Fruit fly (Drosophila melanogaster): ENCODE data around the gene Ilp8.

Ilp8 gene

dm6 chr3L:17009715-17010491 lies 22.0 kb downstream of the Ilp8 start (continued):
- TF ChIP-seq pros (GFP tag; optimal IDR thresholded peaks at IDR 0.05) = peak; percentile 58
- TF ChIP-seq jumu (GFP tag; optimal IDR thresholded peaks at IDR 0.05) = no peak
- no peak for TF ChIP-seq Gug (GFP tag; IDR thresholded peaks at IDR 0.05)
- no peak for TF ChIP-seq Gsc (GFP tag; IDR thresholded peaks at IDR 0.05)
- TF ChIP-seq CG7839 (tag; optimal IDR thresholded peaks at IDR 0.05) = peak; percentile 60
- no peak for TF ChIP-seq CG8765 (GFP tag; IDR thresholded peaks at IDR 0.05)
- peak; percentile 31 for TF ChIP-seq zfh2 (GFP tag; optimal IDR thresholded peaks at IDR 0.05)
- no peak for TF ChIP-seq CG17612 (GFP tag; IDR thresholded peaks at IDR 0.05)
- TF ChIP-seq CG31441 (GFP tag; IDR thresholded peaks at IDR 0.05) = no peak
- TF ChIP-seq CG4820 (GFP tag; optimal IDR thresholded peaks at IDR 0.05) = peak; percentile 12
- no peak for TF ChIP-seq stwl (tag; optimal IDR thresholded peaks at IDR 0.05)
- TF ChIP-seq fu2 (GFP tag; optimal IDR thresholded peaks at IDR 0.05) = peak; percentile 13
- peak; percentile 0 for TF ChIP-seq maf-S (GFP tag; optimal IDR thresholded peaks at IDR 0.05)
- peak; percentile 14; the same call in 1 of the 2 replicates for TF ChIP-seq CG14014 (GFP tag; IDR thresholded peaks at IDR 0.05)
- TF ChIP-seq CG6813 (GFP tag; optimal IDR thresholded peaks at IDR 0.05) = peak; percentile 17
- peak; percentile 31 for TF ChIP-seq repo (GFP tag; optimal IDR thresholded peaks at IDR 0.05)
- TF ChIP-seq CG11560 (tag; IDR thresholded peaks at IDR 0.05) = no peak
- TF ChIP-seq HLHmδ (GFP tag; optimal IDR thresholded peaks at IDR 0.05) = no peak
- TF ChIP-seq ttk (GFP tag; IDR thresholded peaks at IDR 0.05) = peak; percentile 44
- TF ChIP-seq sd (tag; optimal IDR thresholded peaks at IDR 0.05) = peak; percentile 93
- TF ChIP-seq CG6791 (GFP tag; IDR thresholded peaks at IDR 0.05; ENCODE audit: partially characterized antibody) = no peak
- TF ChIP-seq CG11093 (GFP tag; IDR thresholded peaks at IDR 0.05) = no peak
- no peak for TF ChIP-seq CG9609 (GFP tag; optimal IDR thresholded peaks at IDR 0.05)
- TF ChIP-seq tgo (GFP tag; IDR thresholded peaks at IDR 0.05) = peak; percentile 29; the same call in 2 of the 3 replicates
- TF ChIP-seq CG1647 (GFP tag; optimal IDR thresholded peaks at IDR 0.05) = no peak
- peak; percentile 34 for TF ChIP-seq lbe (GFP tag; optimal IDR thresholded peaks at IDR 0.05)
- TF ChIP-seq gfzf (GFP tag; optimal IDR thresholded peaks at IDR 0.05) = no peak
- TF ChIP-seq jigr1 (GFP tag; IDR thresholded peaks at IDR 0.05) = no peak
- peak; percentile 52 for TF ChIP-seq tio (GFP tag; optimal IDR thresholded peaks at IDR 0.05)
- TF ChIP-seq CG11696 (GFP tag; IDR thresholded peaks at IDR 0.05) = peak; percentile 95
- TF ChIP-seq NC2α (GFP tag; optimal IDR thresholded peaks at IDR 0.05) = no peak
- TF ChIP-seq CG10959 (GFP tag; IDR thresholded peaks at IDR 0.05) = no peak
- TF ChIP-seq YL-1 (GFP tag; optimal IDR thresholded peaks at IDR 0.05) = no peak
- no peak for TF ChIP-seq MESR4 (GFP tag; optimal IDR thresholded peaks at IDR 0.05)
- no peak for TF ChIP-seq trem (tag; optimal IDR thresholded peaks at IDR 0.05)
- no peak for TF ChIP-seq D (optimal IDR thresholded peaks at IDR 0.05)
- TF ChIP-seq D (GFP tag; optimal IDR thresholded peaks at IDR 0.05) = no peak
- peak; percentile 1 for TF ChIP-seq CG12942 (GFP tag; optimal IDR thresholded peaks at IDR 0.05)
- no peak for TF ChIP-seq ham (GFP tag; IDR thresholded peaks at IDR 0.05)
- peak; percentile 69 for TF ChIP-seq E2f1 (GFP tag; IDR thresholded peaks at IDR 0.05)
- TF ChIP-seq pzg (GFP tag; optimal IDR thresholded peaks at IDR 0.05) = peak; percentile 11
- no peak for TF ChIP-seq kah (GFP tag; optimal IDR thresholded peaks at IDR 0.05)
- TF ChIP-seq crp (GFP tag; optimal IDR thresholded peaks at IDR 0.05) = no peak
- TF ChIP-seq CG3407 (GFP tag; optimal IDR thresholded peaks at IDR 0.05) = no peak
- no peak for TF ChIP-seq ems (GFP tag; optimal IDR thresholded peaks at IDR 0.05)
- TF ChIP-seq CG13424 (tag; optimal IDR thresholded peaks at IDR 0.05) = peak; percentile 37
- TF ChIP-seq CG17328 (GFP tag; IDR thresholded peaks at IDR 0.05) = 0 out of 2 replicates have a peak, but pooled peaks have one; percentile 3
- TF ChIP-seq da (GFP tag; optimal IDR thresholded peaks at IDR 0.05) = no peak
- TF ChIP-seq wdn (GFP tag; IDR thresholded peaks at IDR 0.05) = no peak
- no peak; the same call in 1 of the 2 replicates for TF ChIP-seq Ptx1 (GFP tag; IDR thresholded peaks at IDR 0.05)
- no peak for TF ChIP-seq wor (GFP tag; IDR thresholded peaks at IDR 0.05)
